Fruit fly (Drosophila melanogaster) S2 (cell line): Measurements from ENCODE around the gene D19B.
"Not testable (repeated sequence)": the region's sequence is repeated elsewhere in the genome, so short reads cannot be mapped to it uniquely, and the experiment has no call there.

Experiments
- CG8478 ChIP-seq: fragments of >200 bp; optimal IDR thresholded peaks from 2 replicates; lab custom pipeline; 2018
- CTCF ChIP-seq, 2 experiments: fragments of >200 bp; optimal IDR thresholded peaks; 2 replicates each; lab custom pipeline; 2018

The D19B gene

DNA sequence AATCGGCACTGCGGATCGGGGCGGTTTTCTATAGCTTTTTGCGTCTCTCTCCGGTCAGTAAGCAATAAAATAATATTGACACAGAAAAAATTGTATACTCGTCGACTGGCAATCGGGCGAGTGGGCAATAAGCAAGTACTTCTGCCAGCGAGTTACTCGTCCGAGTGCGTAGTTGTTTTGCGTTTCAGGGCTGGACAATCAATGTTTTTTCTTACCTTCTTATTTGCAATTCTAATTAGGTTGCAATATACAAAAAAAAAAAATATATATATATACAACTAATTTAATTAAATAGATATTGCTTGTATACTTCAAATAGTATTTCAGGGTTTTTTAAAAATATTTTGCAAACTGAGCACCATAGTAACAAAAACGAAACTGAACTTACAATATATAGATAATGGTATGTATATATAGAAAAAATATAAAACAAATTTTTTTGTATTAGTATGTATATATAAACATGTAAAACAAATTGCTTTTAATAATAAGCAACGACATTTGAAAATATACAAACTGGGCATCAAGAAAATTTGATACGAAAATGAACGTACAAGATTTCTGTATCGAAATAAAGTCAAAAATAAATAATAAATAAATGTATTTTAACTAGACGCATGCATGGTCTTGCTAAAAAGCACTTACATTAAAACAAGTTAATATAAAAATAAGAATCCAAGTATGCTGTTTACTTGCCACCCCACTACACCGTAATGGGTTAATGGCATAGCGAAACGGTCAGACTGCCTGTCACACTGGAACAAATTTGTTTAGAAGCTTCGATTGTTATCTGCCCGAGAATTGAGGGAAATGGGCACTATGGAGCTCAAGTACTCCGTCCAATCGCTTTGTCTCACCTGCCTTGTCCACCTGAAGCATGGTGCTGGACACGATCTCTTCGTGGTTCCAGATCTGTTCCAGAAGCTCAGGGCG is 4.5 kb upstream of the D19B start, which contains the start of the genes D19A and CG7386:
Gene D19A (minus strand): TSS at position 129 of the 933 bp plus-strand sequence.
Gene CG7386 (plus strand): TSS at position 751 of the 933 bp plus-strand sequence.
- TF ChIP-seq CTCF (optimal IDR thresholded peaks at IDR 0.05; lab: Kevin White, UChicago): no peak

DNA sequence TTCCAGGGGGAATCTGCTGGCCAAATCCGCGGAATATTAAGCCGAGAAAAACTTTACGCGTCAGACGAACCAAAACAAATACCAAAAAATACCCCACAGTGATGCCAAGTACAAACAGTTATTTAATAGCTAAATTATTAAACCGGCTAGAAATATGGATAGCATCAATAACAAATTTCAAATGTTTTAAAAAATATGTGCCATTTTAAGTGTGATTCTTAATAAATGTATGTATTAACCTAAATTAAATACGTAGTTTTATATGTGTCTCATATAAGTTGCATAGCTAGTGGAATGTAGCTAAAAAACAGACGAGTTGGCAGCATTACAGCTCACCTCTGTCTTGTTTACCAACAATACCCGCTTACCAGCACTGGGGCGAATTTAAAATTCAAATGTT is 2.9 kb downstream of the D19B start, which contains the start of gene CG10274:
Gene CG10274 (minus strand): TSS at position 54 of the 400 bp plus-strand sequence.
- TF ChIP-seq CG8478 (lab: Kevin White, UChicago) (no peak), CTCF (optimal IDR thresholded peaks at IDR 0.05; lab: Kevin White, UChicago) (no peak)

DNA sequence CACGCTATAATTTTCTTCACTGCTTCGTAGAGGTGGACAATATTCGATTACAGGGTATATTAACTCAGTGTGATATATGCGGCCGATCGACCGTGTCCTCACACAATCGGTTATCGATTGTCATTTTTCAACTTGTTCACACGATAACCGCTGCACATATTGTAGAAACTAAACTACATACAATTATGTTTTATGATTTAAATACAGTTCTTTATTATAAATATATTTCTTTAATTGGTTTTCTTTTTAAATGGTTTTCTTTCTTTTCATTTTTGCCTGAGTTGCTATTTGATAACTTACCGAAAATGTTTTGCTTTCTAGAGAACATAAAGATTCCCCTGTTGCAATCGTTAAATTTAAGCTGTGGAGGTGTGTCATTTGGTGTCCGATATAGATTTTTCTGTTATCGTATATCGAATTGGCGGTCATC is 10.9 kb downstream of the D19B start, which contains the start of the genes fmt and CG7376:
Gene fmt (minus strand): TSS at position 55 of the 430 bp plus-strand sequence.
Gene CG7376 (plus strand): TSS at position 423 of the 430 bp plus-strand sequence.
- TF ChIP-seq CTCF (optimal IDR thresholded peaks at IDR 0.05; lab: Kevin White, UChicago): no peak

DNA sequence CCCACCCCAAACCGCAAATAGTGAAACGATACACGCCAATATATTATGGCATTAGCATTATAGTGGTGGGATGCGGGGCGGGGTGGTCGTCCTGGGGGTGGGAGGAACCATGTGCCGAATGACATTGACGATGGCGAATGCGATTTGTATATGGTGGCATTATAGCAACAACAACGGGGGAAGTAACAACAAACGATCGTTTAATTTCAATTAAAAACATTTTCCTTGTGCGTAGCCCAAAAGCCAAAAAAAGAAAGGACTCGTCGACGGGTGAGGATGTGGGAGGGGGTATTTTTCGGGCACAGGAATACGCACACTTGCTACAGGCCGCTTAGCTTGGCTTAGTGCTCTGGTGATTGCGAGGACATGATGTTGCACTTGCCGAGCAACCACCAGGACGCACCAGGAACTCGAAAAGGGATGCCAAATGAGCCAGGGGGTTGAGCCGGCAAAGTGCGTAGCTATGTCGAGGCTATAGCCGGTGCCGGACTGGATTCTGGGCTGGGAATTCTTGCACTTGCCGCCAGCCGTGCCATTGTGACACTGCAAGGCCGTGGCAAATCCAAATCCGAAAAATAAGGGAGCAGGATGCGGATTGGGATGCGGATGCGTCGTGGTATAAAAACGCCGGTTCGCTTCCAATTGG is 22.1 kb downstream of the D19B start, which contains the start of gene Prdm13:
Gene Prdm13 (plus strand): TSS at position 645 of the 646 bp plus-strand sequence.
- no peak for TF ChIP-seq CG8478 (lab: Kevin White, UChicago)
- TF ChIP-seq CTCF (optimal IDR thresholded peaks at IDR 0.05; lab: Kevin White, UChicago): no peak

DNA sequence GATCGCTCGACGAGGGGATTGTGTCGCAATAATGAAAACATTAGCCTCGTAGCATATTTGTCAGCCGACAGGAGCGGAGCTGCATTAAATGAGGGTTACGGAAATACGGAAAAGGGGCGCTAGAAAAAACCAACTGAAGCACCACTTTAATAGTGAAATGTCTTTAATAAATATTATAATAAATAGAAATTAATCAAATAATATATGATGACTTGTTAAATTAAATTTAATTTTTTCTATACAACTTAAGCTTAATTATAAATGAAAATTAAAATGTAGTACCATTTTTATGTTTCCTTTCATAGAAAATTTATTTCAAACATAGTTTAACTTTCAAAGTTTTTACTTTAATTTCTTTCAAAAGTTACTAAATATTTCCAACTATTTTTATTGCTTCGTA is 22.7 kb downstream of the D19B start:
- TF ChIP-seq CTCF (optimal IDR thresholded peaks at IDR 0.05; lab: Kevin White, UChicago) (no peak), CG8478 (lab: Kevin White, UChicago) (no peak)

DNA sequence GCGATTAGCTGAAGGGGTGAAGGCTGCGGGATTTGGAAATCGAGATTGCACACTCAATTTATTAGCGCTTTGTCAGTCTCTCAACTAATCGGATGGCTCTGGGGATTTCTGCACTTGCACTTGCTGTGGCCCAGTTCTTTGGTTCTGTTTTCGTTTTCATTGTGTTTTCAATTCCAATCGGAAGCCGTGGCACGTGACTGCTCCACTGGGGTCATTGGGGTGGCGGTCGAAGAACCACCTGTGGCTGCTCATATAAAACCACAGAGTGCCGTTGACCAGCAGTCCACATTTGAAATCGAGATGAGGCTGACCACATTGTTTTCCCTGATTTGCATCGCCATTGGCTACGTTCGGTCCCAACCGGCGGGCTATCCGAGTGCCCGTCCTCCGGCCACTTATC is 24.2 kb downstream of the D19B start, which contains the start of gene Cpr65Az:
Gene Cpr65Az (plus strand): TSS at position 301 of the 400 bp plus-strand sequence.
- no peak for TF ChIP-seq CG8478 (lab: Kevin White, UChicago)
- no peak for TF ChIP-seq CTCF (optimal IDR thresholded peaks at IDR 0.05; lab: Kevin White, UChicago)

DNA sequence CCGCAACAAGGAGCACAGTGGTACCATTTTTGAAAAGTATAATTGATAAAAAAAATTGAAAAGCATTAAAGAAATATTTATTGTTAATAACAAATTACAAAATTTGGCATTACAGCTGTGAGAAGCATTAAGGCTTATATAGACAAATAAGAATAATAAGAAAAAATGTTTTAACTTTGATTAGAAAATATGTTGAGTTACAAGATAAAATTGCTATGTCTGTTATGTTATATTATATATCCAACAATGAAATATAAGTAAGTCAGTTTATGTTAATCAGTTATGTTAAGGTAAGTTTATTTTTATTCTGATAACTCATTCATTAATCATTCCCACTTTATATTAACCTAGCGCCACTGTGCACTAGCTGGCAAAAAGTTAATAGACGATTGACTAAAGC is 24.9 kb downstream of the D19B start:
- TF ChIP-seq CG8478 (lab: Kevin White, UChicago) (no peak), CTCF (optimal IDR thresholded peaks at IDR 0.05; lab: Kevin White, UChicago) (no peak)

DNA sequence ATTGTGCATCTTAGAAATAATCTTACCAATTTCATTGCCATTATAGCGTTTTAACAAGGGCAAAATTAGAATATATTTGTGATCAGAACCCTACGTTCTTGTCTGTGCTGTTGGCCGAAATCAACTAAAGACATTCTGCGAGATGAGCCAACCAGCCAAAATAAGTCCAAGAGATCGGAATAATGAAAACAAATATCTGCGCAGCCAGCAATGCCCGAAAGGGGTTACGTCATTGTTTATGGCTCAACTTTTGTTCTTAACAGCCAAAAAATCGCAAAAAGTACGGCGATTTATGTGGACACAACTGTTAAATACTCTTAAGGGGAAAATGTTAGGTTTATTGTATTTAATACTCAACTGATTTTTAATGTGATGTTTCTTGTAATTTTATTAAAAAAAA is 26.2 kb downstream of the D19B start, which contains the start of gene Cpr65Ay:
Gene Cpr65Ay (minus strand): TSS at position 101 of the 400 bp plus-strand sequence.
- TF ChIP-seq CTCF (optimal IDR thresholded peaks at IDR 0.05; lab: Kevin White, UChicago): no peak
- no peak for TF ChIP-seq CG8478 (lab: Kevin White, UChicago)

DNA sequence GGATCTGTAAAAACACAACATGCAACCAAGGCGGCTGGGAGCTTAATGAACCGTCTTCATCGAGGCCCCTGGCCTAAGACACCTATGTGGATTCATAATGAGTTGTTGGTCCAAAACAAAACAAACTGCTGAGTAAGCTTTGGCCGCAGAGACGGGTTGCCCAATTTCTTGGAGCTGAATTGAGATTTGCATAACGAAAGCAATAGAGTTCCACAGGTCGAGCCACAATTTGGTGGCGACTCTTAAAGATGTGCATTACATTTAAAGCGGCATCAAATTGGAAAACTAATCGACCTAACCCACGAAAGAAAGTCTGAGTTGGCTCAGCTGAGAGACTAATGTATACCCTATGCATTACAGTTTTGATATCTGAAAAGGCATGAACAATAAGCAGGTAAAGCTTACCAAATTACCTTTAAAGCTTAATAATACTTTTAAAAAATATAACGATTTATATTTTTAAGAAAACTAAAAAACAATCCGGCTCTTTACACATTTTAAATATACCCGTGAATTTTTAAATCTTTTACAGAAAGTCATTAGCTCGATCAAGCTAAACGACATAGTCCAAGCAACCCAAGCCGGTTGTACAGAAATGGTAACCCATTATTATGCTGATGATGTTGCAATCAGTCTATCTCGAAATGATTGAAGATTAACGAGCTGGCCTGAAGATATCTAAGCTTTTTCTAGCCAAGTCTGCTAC is 27.2 kb downstream of the D19B start, which contains the start of gene CG13297:
Gene CG13297 (minus strand): TSS at position 51 of the 706 bp plus-strand sequence.
- TF ChIP-seq CG8478 (lab: Kevin White, UChicago) (no peak), CTCF (optimal IDR thresholded peaks at IDR 0.05; lab: Kevin White, UChicago) (no peak)

DNA sequence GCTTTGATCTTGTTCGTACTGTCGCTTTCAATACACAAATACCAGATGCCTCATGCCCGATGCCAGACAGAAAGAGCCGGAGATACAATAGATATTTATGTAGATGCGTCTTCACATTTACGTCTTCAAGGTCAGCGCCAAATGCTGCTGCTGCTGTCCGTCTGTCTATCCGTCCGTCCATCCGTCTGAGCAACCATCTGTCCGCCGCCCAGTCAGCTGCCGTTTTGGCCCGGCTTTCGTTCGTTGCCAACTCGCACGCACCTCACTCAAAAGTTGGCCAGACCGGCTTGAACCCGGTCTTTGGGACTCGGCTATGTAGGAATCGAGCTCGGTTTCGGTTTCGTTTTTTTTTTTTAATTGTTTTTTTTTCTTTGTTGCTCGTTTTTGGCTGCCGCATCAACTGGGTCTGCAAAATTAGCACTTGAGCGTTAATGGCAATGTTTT is 29.7 kb downstream of the D19B start:
- TF ChIP-seq CTCF (optimal IDR thresholded peaks at IDR 0.05; lab: Kevin White, UChicago) (no peak), CG8478 (lab: Kevin White, UChicago) (no peak)

DNA sequence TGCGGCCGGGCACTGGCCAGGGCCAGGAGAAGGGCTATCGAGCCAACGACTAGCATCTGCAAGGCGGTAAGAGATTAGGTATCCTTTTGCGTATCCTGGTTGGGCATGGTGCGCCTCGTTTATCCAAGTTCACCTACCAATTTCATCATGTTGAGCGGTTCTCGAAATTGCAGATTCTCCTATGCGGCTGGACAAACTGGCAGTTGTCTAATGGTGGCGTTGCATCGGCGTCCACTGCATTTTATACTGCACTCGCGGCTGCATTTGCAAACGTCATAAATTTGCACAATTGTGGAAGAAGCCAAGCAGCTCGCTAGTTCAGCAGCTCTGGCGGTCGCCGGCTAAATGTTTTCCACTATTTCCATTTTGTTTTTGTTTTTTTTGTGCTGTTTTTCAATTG is 32.2 kb downstream of the D19B start, which contains the start of gene Acp65Aa:
Gene Acp65Aa (minus strand): TSS at position 215 of the 400 bp plus-strand sequence.
- TF ChIP-seq CG8478 (lab: Kevin White, UChicago) (no peak), CTCF (optimal IDR thresholded peaks at IDR 0.05; lab: Kevin White, UChicago) (no peak)

DNA sequence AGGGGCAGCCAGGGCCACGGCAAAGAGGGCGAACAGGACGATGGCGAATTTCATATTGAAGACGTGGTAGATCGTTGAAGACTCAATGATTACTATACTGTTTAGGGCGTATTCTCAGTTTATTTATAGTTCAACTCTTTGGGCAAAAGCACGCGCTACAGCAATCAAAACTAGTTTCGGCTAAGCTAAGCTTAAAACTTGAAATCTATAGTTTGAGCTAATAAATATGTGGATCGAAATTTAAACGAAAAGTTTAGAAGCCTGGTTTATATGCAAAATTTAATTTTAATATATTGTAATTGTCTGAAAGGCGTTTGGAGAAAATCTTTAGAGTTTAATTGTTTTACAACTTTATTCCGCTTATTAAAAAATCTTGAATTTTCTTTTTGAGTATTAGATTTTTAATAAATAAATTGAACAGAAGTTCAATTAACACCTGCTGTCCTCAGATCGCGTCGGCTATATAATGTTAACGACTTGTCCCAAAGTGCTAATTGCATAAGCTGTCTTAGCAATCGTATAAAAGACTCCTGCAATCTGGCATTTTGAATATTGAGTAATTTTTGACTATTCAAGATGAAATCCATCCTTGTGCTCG is 33.9 kb downstream of the D19B start, which contains the start of the genes Cpr65Ax2 and Lcp65Aa:
Gene Cpr65Ax2 (minus strand): TSS at position 101 of the 598 bp plus-strand sequence.
Gene Lcp65Aa (plus strand): TSS at position 548 of the 598 bp plus-strand sequence.
- not testable (repeated sequence) for TF ChIP-seq CG8478 (lab: Kevin White, UChicago); CTCF (optimal IDR thresholded peaks at IDR 0.05; lab: Kevin White, UChicago)

DNA sequence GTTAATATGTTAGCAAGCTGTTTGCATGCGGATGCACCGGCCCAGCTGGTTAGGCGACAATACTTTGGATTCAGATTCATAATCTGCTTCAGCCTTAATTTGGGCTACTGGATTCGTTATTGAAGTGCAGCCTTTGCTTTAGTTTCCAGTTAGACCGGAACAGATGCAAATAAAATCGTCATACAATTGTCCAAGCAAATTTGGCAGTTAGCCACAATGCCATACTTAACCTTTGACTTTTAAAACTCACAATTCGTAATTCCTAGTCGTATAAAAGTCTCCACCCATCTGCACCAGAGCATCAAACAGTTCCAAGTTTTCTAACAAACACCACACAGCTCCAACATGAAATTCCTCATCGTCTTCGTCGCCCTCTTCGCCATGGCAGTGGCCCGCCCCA is 35.5 kb downstream of the D19B start, which contains the start of gene Lcp65Ab1:
Gene Lcp65Ab1 (plus strand): TSS at position 301 of the 400 bp plus-strand sequence.
- TF ChIP-seq CTCF (optimal IDR thresholded peaks at IDR 0.05; lab: Kevin White, UChicago); CG8478 (lab: Kevin White, UChicago): not testable (repeated sequence)
